Fruit fly (Drosophila melanogaster): ENCODE measurements around the gene ewg.
A peak's percentile ranks its signal among the peaks of the same experiment; 100 is the strongest.

The ewg gene

dm6 chrX:265692-266091 lies 13.8 kb downstream of the ewg start:
- TF ChIP-seq pan (optimal IDR thresholded peaks at IDR 0.05): no peak
- TF ChIP-seq CG8478 (optimal IDR thresholded peaks at IDR 0.05): no peak
- TF ChIP-seq usp (GFP tag; optimal IDR thresholded peaks at IDR 0.05): no peak
- no peak for TF ChIP-seq EcR (GFP tag; optimal IDR thresholded peaks at IDR 0.05)
- TF ChIP-seq psq (optimal IDR thresholded peaks at IDR 0.05): no peak
- TF ChIP-seq Dll (optimal IDR thresholded peaks at IDR 0.05): no peak

dm6 chrX:263728-264344 lies 15.7 kb downstream of the ewg start, which contains the start of gene CG13377:
Gene CG13377, minus strand, starts transcription at chrX:263999.
- no peak for TF ChIP-seq usp (GFP tag; optimal IDR thresholded peaks at IDR 0.05)
- no peak for TF ChIP-seq Dll (optimal IDR thresholded peaks at IDR 0.05)
- TF ChIP-seq pan (optimal IDR thresholded peaks at IDR 0.05): no peak
- no peak for TF ChIP-seq EcR (GFP tag; optimal IDR thresholded peaks at IDR 0.05)
- no peak for TF ChIP-seq CG8478 (optimal IDR thresholded peaks at IDR 0.05)
- no peak for TF ChIP-seq psq (optimal IDR thresholded peaks at IDR 0.05)

- no peak for TF ChIP-seq usp (GFP tag; optimal IDR thresholded peaks at IDR 0.05)
- no peak for TF ChIP-seq CG8478 (optimal IDR thresholded peaks at IDR 0.05)
- no peak for TF ChIP-seq Dll (optimal IDR thresholded peaks at IDR 0.05)
- TF ChIP-seq EcR (GFP tag; optimal IDR thresholded peaks at IDR 0.05): no peak
- no peak for TF ChIP-seq psq (optimal IDR thresholded peaks at IDR 0.05)
- no peak for TF ChIP-seq pan (optimal IDR thresholded peaks at IDR 0.05)
These were observed 16.7 kb downstream of the ewg start for dm6 chrX:262836-263235.

- TF ChIP-seq pan (optimal IDR thresholded peaks at IDR 0.05): no peak
- no peak for TF ChIP-seq Dll (optimal IDR thresholded peaks at IDR 0.05)
- no peak for TF ChIP-seq usp (GFP tag; optimal IDR thresholded peaks at IDR 0.05)
- TF ChIP-seq EcR (GFP tag; optimal IDR thresholded peaks at IDR 0.05): no peak
- TF ChIP-seq CG8478 (optimal IDR thresholded peaks at IDR 0.05): no peak
- TF ChIP-seq psq (optimal IDR thresholded peaks at IDR 0.05): no peak
These were observed 24.1 kb downstream of the ewg start, which contains the start of gene cin for dm6 chrX:255369-255768. Gene cin, plus strand, starts transcription at chrX:255674.

- no peak for TF ChIP-seq EcR (GFP tag; optimal IDR thresholded peaks at IDR 0.05)
- TF ChIP-seq Dll (optimal IDR thresholded peaks at IDR 0.05): no peak
- no peak for TF ChIP-seq CG8478 (optimal IDR thresholded peaks at IDR 0.05)
- no peak for TF ChIP-seq usp (GFP tag; optimal IDR thresholded peaks at IDR 0.05)
- no peak for TF ChIP-seq psq (optimal IDR thresholded peaks at IDR 0.05)
- no peak for TF ChIP-seq pan (optimal IDR thresholded peaks at IDR 0.05)
These were observed 24.8 kb downstream of the ewg start, which contains the start of gene CG42376 for dm6 chrX:254690-255089. Gene CG42376, plus strand, starts transcription at chrX:254876.

- peak; percentile 37 for TF ChIP-seq pan (optimal IDR thresholded peaks at IDR 0.05)
- TF ChIP-seq EcR (GFP tag; optimal IDR thresholded peaks at IDR 0.05): no peak
These were observed 32.2 kb downstream of the ewg start for dm6 chrX:247329-247728.

dm6 chrX:245802-246201 lies 33.7 kb downstream of the ewg start, which contains the start of the genes CG3038 and G9a:
Gene CG3038, minus strand, starts transcription at chrX:245856.
Gene G9a, plus strand, starts transcription at chrX:245978.
- TF ChIP-seq Dll (optimal IDR thresholded peaks at IDR 0.05) (no peak), pan (optimal IDR thresholded peaks at IDR 0.05) (no peak), usp (GFP tag; optimal IDR thresholded peaks at IDR 0.05) (no peak), psq (optimal IDR thresholded peaks at IDR 0.05) (no peak), CG8478 (optimal IDR thresholded peaks at IDR 0.05) (no peak), EcR (GFP tag; optimal IDR thresholded peaks at IDR 0.05) (no peak)
